Worm (Caenorhabditis elegans) whole organism, midembryonic: ENCODE data around the gene igcm-1.

ENCODE experiments used
- T22C8.4 ChIP-seq: fragments of 200-800 bp; sonication (Bioruptor generic); IDR thresholded peaks from 2 replicates; pipeline ENCODE4 v1.3.6; 2022; ENCODE audit warnings: missing genetic modification characterization, missing compliant biosample characterization
- cog-1 ChIP-seq: sonication (generic microtip); optimal IDR thresholded peaks from 2 replicates; lab custom pipeline; 2016; ENCODE audit warnings: missing genetic modification characterization, missing compliant biosample characterization
- flt-1 ChIP-seq: fragments of 200-800 bp; sonication (Bioruptor generic); IDR thresholded peaks from 2 replicates; pipeline ENCODE4 v1.3.6; 2022; ENCODE audit warnings: missing genetic modification characterization, missing compliant biosample characterization
- klf-2 ChIP-seq: fragments of 200-800 bp; sonication (Bioruptor generic); conservative IDR thresholded peaks from 2 replicates; pipeline ENCODE4 v1.3.6; 2022; ENCODE audit warnings: missing genetic modification reagents, missing genetic modification characterization, missing compliant biosample characterization
- med-1 ChIP-seq: sonication (generic microtip); optimal IDR thresholded peaks from 2 replicates; lab custom pipeline; 2017; ENCODE audit warnings: missing genetic modification characterization, mild to moderate bottlenecking, missing compliant biosample characterization, antibody characterized with exemption, missing genetic modification reagents; ENCODE audit not compliant: insufficient read depth
- ref-1 ChIP-seq: fragments of 200-800 bp; sonication (Bioruptor generic); conservative IDR thresholded peaks from 2 replicates; pipeline ENCODE4 v1.3.6; 2022; ENCODE audit warnings: missing genetic modification reagents, missing genetic modification characterization, missing compliant biosample characterization
- tab-1 ChIP-seq: fragments of 200-800 bp; sonication (Bioruptor generic); IDR thresholded peaks from 2 replicates; pipeline ENCODE4 v1.3.6; 2022; ENCODE audit warnings: missing genetic modification characterization, missing compliant biosample characterization
- ztf-23 ChIP-seq: fragments of 200-800 bp; sonication (Bioruptor generic); IDR thresholded peaks from 2 replicates; pipeline ENCODE4 v1.3.6; 2022; ENCODE audit warnings: missing genetic modification reagents, missing genetic modification characterization, missing compliant biosample characterization
- ztf-29 ChIP-seq: fragments of 200-800 bp; sonication (Bioruptor generic); IDR thresholded peaks from 2 replicates; pipeline ENCODE4 v1.3.6; 2022; ENCODE audit warnings: missing genetic modification reagents, missing genetic modification characterization, missing compliant biosample characterization

The igcm-1 gene

ce11 chrX:813063-813462 lies 38.3 kb downstream of the igcm-1 start, which contains the start of gene F25E2.3:
TSS of gene F25E2.3 (minus strand) at chrX:813163.
- TF ChIP-seq ztf-23 (no peak), tab-1 (GFP tag; lab: Robert Waterston, UW) (no peak), ztf-29 (no peak), med-1 (GFP tag; lab: Kevin White, UChicago) (no peak), flt-1 (GFP tag; lab: Robert Waterston, UW) (no peak), T22C8.4 (no peak), ref-1 (GFP tag; lab: Robert Waterston, UW) (no peak), klf-2 (GFP tag; lab: Robert Waterston, UW) (no peak), cog-1 (tag; lab: Kevin White, UChicago) (no peak)

DNA sequence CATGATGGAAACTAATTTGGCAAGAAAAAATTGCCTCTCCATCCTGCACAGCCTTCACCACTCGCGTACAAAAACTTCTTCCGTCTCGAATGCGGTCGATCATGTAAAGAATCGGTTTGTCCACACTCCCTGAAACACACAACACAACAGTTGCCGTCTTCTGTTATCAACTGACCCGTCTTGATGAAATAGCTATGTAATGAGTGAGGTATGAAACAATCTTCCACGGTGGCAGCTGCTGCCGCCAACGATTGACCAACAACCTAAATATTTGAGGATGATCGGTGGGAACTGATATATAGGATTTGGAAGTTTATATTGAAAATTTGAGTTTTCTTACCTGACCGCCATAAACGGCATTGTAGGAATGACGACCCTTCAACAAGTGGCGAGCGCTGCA lies 39.1 kb downstream of the igcm-1 start:
- TF ChIP-seq cog-1 (tag; lab: Kevin White, UChicago) (no peak), T22C8.4 (no peak), tab-1 (GFP tag; lab: Robert Waterston, UW) (no peak), flt-1 (GFP tag; lab: Robert Waterston, UW) (no peak), ztf-29 (no peak), klf-2 (GFP tag; lab: Robert Waterston, UW) (no peak), ref-1 (GFP tag; lab: Robert Waterston, UW) (no peak), med-1 (GFP tag; lab: Kevin White, UChicago) (no peak), ztf-23 (no peak)

DNA sequence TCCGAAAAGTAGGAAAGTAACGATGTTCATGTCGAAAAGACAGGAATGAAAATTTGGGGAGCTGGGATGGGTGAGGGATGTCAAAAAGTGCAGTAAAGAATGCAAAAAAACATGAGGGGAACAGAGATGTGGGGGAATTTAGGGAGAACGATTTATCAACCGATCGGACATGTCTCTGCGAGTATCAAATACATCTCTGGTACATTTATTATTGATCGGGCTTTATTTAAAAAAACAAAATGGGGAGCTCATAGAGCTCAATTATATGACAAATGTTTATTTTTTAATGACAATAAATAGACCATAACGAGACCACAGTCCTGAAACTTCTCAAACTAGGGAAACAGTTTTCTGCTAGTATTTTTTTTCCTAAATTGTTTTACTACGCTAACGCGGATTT lies 40.6 kb downstream of the igcm-1 start, which contains the start of gene F25E2.2:
TSS of gene F25E2.2 (minus strand) at position 101 of the 400 bp plus-strand sequence.
- TF ChIP-seq T22C8.4 (no peak), tab-1 (GFP tag; lab: Robert Waterston, UW) (no peak), ref-1 (GFP tag; lab: Robert Waterston, UW) (no peak), med-1 (GFP tag; lab: Kevin White, UChicago) (no peak), ztf-23 (no peak), cog-1 (tag; lab: Kevin White, UChicago) (no peak), flt-1 (GFP tag; lab: Robert Waterston, UW) (no peak), ztf-29 (no peak), klf-2 (GFP tag; lab: Robert Waterston, UW) (no peak)

DNA sequence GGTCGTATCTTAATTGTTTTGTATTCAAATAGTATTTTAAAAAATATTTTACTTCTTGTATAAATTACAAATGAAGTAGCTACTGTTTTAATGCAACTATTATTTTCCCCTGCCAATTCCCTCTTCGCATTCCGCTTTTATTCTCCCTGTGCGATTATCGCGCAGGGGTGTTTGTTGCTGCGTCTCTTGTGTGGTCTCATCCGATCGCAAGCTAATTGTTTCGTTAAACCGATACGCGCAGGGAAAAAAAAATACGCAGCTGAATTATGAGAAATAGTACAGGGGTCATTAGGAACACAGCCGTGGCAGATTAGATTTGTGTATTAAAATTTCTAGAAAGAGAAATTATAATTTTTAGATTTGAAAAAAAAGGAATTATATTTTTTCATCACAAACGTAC lies 44.8 kb downstream of the igcm-1 start:
- no peak for TF ChIP-seq T22C8.4
- peak; percentile 73 for TF ChIP-seq ztf-29
- TF ChIP-seq klf-2 (GFP tag; lab: Robert Waterston, UW) = peak; percentile 87
- TF ChIP-seq ref-1 (GFP tag; lab: Robert Waterston, UW) = 0 out of 2 replicates have a peak, but pooled peaks have one; percentile 16
- peak; percentile 85 for TF ChIP-seq ztf-23
- TF ChIP-seq tab-1 (GFP tag; lab: Robert Waterston, UW) = peak; percentile 83
- TF ChIP-seq flt-1 (GFP tag; lab: Robert Waterston, UW) = peak; percentile 87
- TF ChIP-seq med-1 (GFP tag; lab: Kevin White, UChicago) = peak; percentile 57
- TF ChIP-seq cog-1 (tag; lab: Kevin White, UChicago) = peak; percentile 98

- no peak for TF ChIP-seq cog-1 (tag; lab: Kevin White, UChicago)
- no peak for TF ChIP-seq ref-1 (GFP tag; lab: Robert Waterston, UW)
- TF ChIP-seq tab-1 (GFP tag; lab: Robert Waterston, UW) = no peak
- TF ChIP-seq ztf-23 = no peak
- no peak for TF ChIP-seq ztf-29
- TF ChIP-seq T22C8.4 = no peak
- no peak for TF ChIP-seq med-1 (GFP tag; lab: Kevin White, UChicago)
- no peak for TF ChIP-seq klf-2 (GFP tag; lab: Robert Waterston, UW)
Measured at ce11 chrX:802478-802877, 48.8 kb downstream of the igcm-1 start, which contains the start of gene gtr-1. TSS of gene gtr-1 (plus strand) at chrX:802778.
